In genomic region chrX:11454189-11454882, dm6 we compare ENCODE assay signal across 1 fruit fly cellular context.
TF ChIP-seq lines count a peak whose summit lies in the region.

Evi5 (minus strand) TSS chrX:11454386.
HP5 (plus strand) TSS chrX:11454786.

TF ChIP-seq in whole organism, embryonic, 481 proteins besides CTCF, POLR2A, EP300 and RAD21 (continued from another document and continues in another):
- TF ChIP-seq sob (GFP tag; IDR thresholded peaks at IDR 0.05; lab: Robert Waterston, UW), result peak; percentile 71; the same call in 1 of the 2 replicates
- TF ChIP-seq zen2 (GFP tag; IDR thresholded peaks at IDR 0.05; lab: Robert Waterston, UW; ENCODE audit: partially characterized antibody), result no peak
- TF ChIP-seq Hr3 (GFP tag; optimal IDR thresholded peaks at IDR 0.05; lab: Kevin White, UChicago), result peak; percentile 26
- TF ChIP-seq Mrtf (GFP tag; IDR thresholded peaks at IDR 0.05; lab: Robert Waterston, UW), result peak; percentile 65; the same call in 1 of the 3 replicates
- TF ChIP-seq gro (GFP tag; optimal IDR thresholded peaks at IDR 0.05; lab: Kevin White, UChicago), result peak; percentile 67
- no peak for TF ChIP-seq run (tag; optimal IDR thresholded peaks at IDR 0.05; lab: Kevin White, UChicago)
- TF ChIP-seq Fer3 (tag; optimal IDR thresholded peaks at IDR 0.05; lab: Kevin White, UChicago), result peak; percentile 12
- TF ChIP-seq Hr78 (GFP tag; optimal IDR thresholded peaks at IDR 0.05; lab: Kevin White, UChicago), result no peak
- TF ChIP-seq HLH3B (GFP tag; IDR thresholded peaks at IDR 0.05; lab: Robert Waterston, UW), result peak; percentile 24; the same call in 1 of the 2 replicates
- no peak for TF ChIP-seq CG4820 (GFP tag; optimal IDR thresholded peaks at IDR 0.05; lab: Kevin White, UChicago)
- peak; percentile 49 for TF ChIP-seq zfh2 (GFP tag; optimal IDR thresholded peaks at IDR 0.05; lab: Kevin White, UChicago)
- TF ChIP-seq maf-S (GFP tag; optimal IDR thresholded peaks at IDR 0.05; lab: Kevin White, UChicago), result peak; percentile 32
- TF ChIP-seq ATbp (GFP tag; optimal IDR thresholded peaks at IDR 0.05; lab: Kevin White, UChicago), result no peak
- no peak for TF ChIP-seq seq (GFP tag; IDR thresholded peaks at IDR 0.05; lab: Robert Waterston, UW)
- TF ChIP-seq psq (GFP tag; optimal IDR thresholded peaks at IDR 0.05; lab: Kevin White, UChicago), result no peak
- TF ChIP-seq CG30431 (GFP tag; optimal IDR thresholded peaks at IDR 0.05; lab: Kevin White, UChicago), result no peak
- peak; percentile 49 for TF ChIP-seq CG12391 (tag; optimal IDR thresholded peaks at IDR 0.05; lab: Kevin White, UChicago)
- peak; percentile 7 for TF ChIP-seq CG10654 (GFP tag; optimal IDR thresholded peaks at IDR 0.05; lab: Kevin White, UChicago)
- no peak for TF ChIP-seq Fer2 (tag; optimal IDR thresholded peaks at IDR 0.05; lab: Kevin White, UChicago)
- peak; percentile 31 for TF ChIP-seq pnt (GFP tag; optimal IDR thresholded peaks at IDR 0.05; lab: Kevin White, UChicago)
- TF ChIP-seq CkIIα-i1 (GFP tag; IDR thresholded peaks at IDR 0.05; lab: Robert Waterston, UW), result no peak
- TF ChIP-seq Gug (GFP tag; IDR thresholded peaks at IDR 0.05; lab: Robert Waterston, UW), result peak; percentile 82
- TF ChIP-seq Dek (tag; optimal IDR thresholded peaks at IDR 0.05; lab: Kevin White, UChicago), result peak; percentile 18
- TF ChIP-seq Dref (GFP tag; IDR thresholded peaks at IDR 0.05; lab: Robert Waterston, UW), result peak; percentile 74
- peak; percentile 29 for TF ChIP-seq CG5245 (GFP tag; optimal IDR thresholded peaks at IDR 0.05; lab: Kevin White, UChicago)
- TF ChIP-seq CG31224 (GFP tag; IDR thresholded peaks at IDR 0.05; lab: Robert Waterston, UW), result 0 out of 2 replicates have a peak, but pooled peaks have one; percentile 49
- TF ChIP-seq CG8359 (GFP tag; optimal IDR thresholded peaks at IDR 0.05; lab: Kevin White, UChicago; ENCODE audit: borderline replicate concordance), result no peak
- TF ChIP-seq jing (GFP tag; optimal IDR thresholded peaks at IDR 0.05; lab: Kevin White, UChicago), result no peak
- TF ChIP-seq CG18476 (GFP tag; optimal IDR thresholded peaks at IDR 0.05; lab: Kevin White, UChicago), result peak; percentile 10
- peak; percentile 15 for TF ChIP-seq Fer1 (GFP tag; optimal IDR thresholded peaks at IDR 0.05; lab: Kevin White, UChicago)
- TF ChIP-seq odd (GFP tag; optimal IDR thresholded peaks at IDR 0.05; lab: Kevin White, UChicago), result no peak
- TF ChIP-seq CG7357 (GFP tag; IDR thresholded peaks at IDR 0.05; lab: Robert Waterston, UW), result peak; percentile 26; the same call in 1 of the 3 replicates
- peak; percentile 71 for TF ChIP-seq slou (GFP tag; optimal IDR thresholded peaks at IDR 0.05; lab: Kevin White, UChicago)
- TF ChIP-seq CG17612 (GFP tag; IDR thresholded peaks at IDR 0.05; lab: Robert Waterston, UW), result no peak
- peak; percentile 72 for TF ChIP-seq BEAF-32 (GFP tag; optimal IDR thresholded peaks at IDR 0.05; lab: Kevin White, UChicago)
- no peak for TF ChIP-seq CG10147 (GFP tag; optimal IDR thresholded peaks at IDR 0.05; lab: Kevin White, UChicago)
- TF ChIP-seq vvl (GFP tag; IDR thresholded peaks at IDR 0.05; lab: Robert Waterston, UW), result peak; percentile 29; the same call in 1 of the 2 replicates
- no peak for TF ChIP-seq salm (tag; optimal IDR thresholded peaks at IDR 0.05; lab: Kevin White, UChicago)
- TF ChIP-seq Oli (tag; optimal IDR thresholded peaks at IDR 0.05; lab: Kevin White, UChicago), result peak; percentile 21
- TF ChIP-seq lov (optimal IDR thresholded peaks at IDR 0.05; lab: Kevin White, UChicago), result no peak
- no peak for TF ChIP-seq lov (GFP tag; IDR thresholded peaks at IDR 0.05; lab: Robert Waterston, UW)
- TF ChIP-seq CG3163 (GFP tag; optimal IDR thresholded peaks at IDR 0.05; lab: Kevin White, UChicago), result no peak
- no peak for TF ChIP-seq ac (GFP tag; optimal IDR thresholded peaks at IDR 0.05; lab: Kevin White, UChicago)
- no peak for TF ChIP-seq crp (GFP tag; optimal IDR thresholded peaks at IDR 0.05; lab: Kevin White, UChicago)
- TF ChIP-seq CG6765 (GFP tag; optimal IDR thresholded peaks at IDR 0.05; lab: Kevin White, UChicago), result no peak
- TF ChIP-seq ab (GFP tag; optimal IDR thresholded peaks at IDR 0.05; lab: Kevin White, UChicago), result peak; percentile 24
- no peak for TF ChIP-seq tx (GFP tag; optimal IDR thresholded peaks at IDR 0.05; lab: Kevin White, UChicago)
- no peak for TF ChIP-seq cwo (GFP tag; optimal IDR thresholded peaks at IDR 0.05; lab: Kevin White, UChicago)
- TF ChIP-seq PHDP (tag; optimal IDR thresholded peaks at IDR 0.05; lab: Kevin White, UChicago), result no peak
- TF ChIP-seq Sin3A (optimal IDR thresholded peaks at IDR 0.05; lab: Kevin White, UChicago), result peak; percentile 80
- peak; percentile 37; the same call in 1 of the 2 replicates for TF ChIP-seq NFAT (GFP tag; IDR thresholded peaks at IDR 0.05; lab: Robert Waterston, UW)
- TF ChIP-seq Oaz (GFP tag; IDR thresholded peaks at IDR 0.05; lab: Robert Waterston, UW), result peak; percentile 21; the same call in 1 of the 2 replicates
- TF ChIP-seq az2 (GFP tag; optimal IDR thresholded peaks at IDR 0.05; lab: Kevin White, UChicago), result no peak
- no peak for TF ChIP-seq dimm (GFP tag; IDR thresholded peaks at IDR 0.05; lab: Robert Waterston, UW)
- TF ChIP-seq sug (tag; optimal IDR thresholded peaks at IDR 0.05; lab: Kevin White, UChicago), result peak; percentile 58
- peak; percentile 49 for TF ChIP-seq CG3847 (GFP tag; IDR thresholded peaks at IDR 0.05; lab: Robert Waterston, UW)
- TF ChIP-seq CG7271 (tag; optimal IDR thresholded peaks at IDR 0.05; lab: Kevin White, UChicago), result no peak
- peak; percentile 38 for TF ChIP-seq CG4424 (GFP tag; optimal IDR thresholded peaks at IDR 0.05; lab: Kevin White, UChicago)
- peak; percentile 40 for TF ChIP-seq Lhr (GFP tag; optimal IDR thresholded peaks at IDR 0.05; lab: Kevin White, UChicago)
- TF ChIP-seq CG14014 (GFP tag; IDR thresholded peaks at IDR 0.05; lab: Robert Waterston, UW), result peak; percentile 63; the same call in 1 of the 2 replicates
- peak; percentile 59 for TF ChIP-seq CG15601 (tag; optimal IDR thresholded peaks at IDR 0.05; lab: Kevin White, UChicago)
- peak; percentile 72 for TF ChIP-seq Hmr (GFP tag; optimal IDR thresholded peaks at IDR 0.05; lab: Kevin White, UChicago)
- no peak for TF ChIP-seq Lpt (GFP tag; optimal IDR thresholded peaks at IDR 0.05; lab: Kevin White, UChicago)
- peak in 1 of 3 experiments; percentile 27 for TF ChIP-seq lola (GFP tag; optimal IDR thresholded peaks at IDR 0.05; lab: Kevin White, UChicago)
- TF ChIP-seq ERR (GFP tag; optimal IDR thresholded peaks at IDR 0.05; lab: Kevin White, UChicago), result no peak
- TF ChIP-seq CG13775 (GFP tag; optimal IDR thresholded peaks at IDR 0.05; lab: Kevin White, UChicago), result peak; percentile 25
- no peak for TF ChIP-seq BtbVII (GFP tag; optimal IDR thresholded peaks at IDR 0.05; lab: Kevin White, UChicago)
- TF ChIP-seq CG11398 (GFP tag; optimal IDR thresholded peaks at IDR 0.05; lab: Kevin White, UChicago), result no peak
- no peak for TF ChIP-seq org-1 (GFP tag; optimal IDR thresholded peaks at IDR 0.05; lab: Kevin White, UChicago)
- TF ChIP-seq CG14860 (GFP tag; IDR thresholded peaks at IDR 0.05; lab: Robert Waterston, UW; ENCODE audit: partially characterized antibody), result no peak
- no peak for TF ChIP-seq ato (GFP tag; IDR thresholded peaks at IDR 0.05; lab: Robert Waterston, UW; ENCODE audit: partially characterized antibody)
- peak; percentile 58 for TF ChIP-seq CG1602 (GFP tag; optimal IDR thresholded peaks at IDR 0.05; lab: Kevin White, UChicago)
- no peak for TF ChIP-seq CG13123 (GFP tag; optimal IDR thresholded peaks at IDR 0.05; lab: Kevin White, UChicago)
- TF ChIP-seq pho (GFP tag; optimal IDR thresholded peaks at IDR 0.05; lab: Kevin White, UChicago), result peak; percentile 45
- TF ChIP-seq Camta (GFP tag; optimal IDR thresholded peaks at IDR 0.05; lab: Kevin White, UChicago), result peak; percentile 46
- TF ChIP-seq eyg (GFP tag; optimal IDR thresholded peaks at IDR 0.05; lab: Kevin White, UChicago), result peak; percentile 6
- TF ChIP-seq pita (GFP tag; optimal IDR thresholded peaks at IDR 0.05; lab: Kevin White, UChicago), result peak; percentile 39
- TF ChIP-seq CG15073 (GFP tag; optimal IDR thresholded peaks at IDR 0.05; lab: Kevin White, UChicago), result no peak
- TF ChIP-seq dysf (GFP tag; IDR thresholded peaks at IDR 0.05; lab: Robert Waterston, UW), result peak; percentile 65; the same call in 2 of the 3 replicates
- no peak for TF ChIP-seq croc (GFP tag; conservative IDR thresholded peaks at IDR 0.05; lab: Robert Waterston, UW)
- TF ChIP-seq tgo (GFP tag; IDR thresholded peaks at IDR 0.05; lab: Robert Waterston, UW), result peak; percentile 64
- peak; percentile 5 for TF ChIP-seq Side (GFP tag; optimal IDR thresholded peaks at IDR 0.05; lab: Kevin White, UChicago)
- TF ChIP-seq repo (GFP tag; optimal IDR thresholded peaks at IDR 0.05; lab: Kevin White, UChicago), result no peak
- TF ChIP-seq CG10274 (GFP tag; optimal IDR thresholded peaks at IDR 0.05; lab: Kevin White, UChicago), result no peak
- TF ChIP-seq CG1603 (tag; optimal IDR thresholded peaks at IDR 0.05; lab: Kevin White, UChicago), result peak; percentile 60
- peak; percentile 37 for TF ChIP-seq HmgZ (tag; optimal IDR thresholded peaks at IDR 0.05; lab: Kevin White, UChicago)
- peak in 1 of 2 experiments; percentile 7 for TF ChIP-seq bsh (GFP tag; optimal IDR thresholded peaks at IDR 0.05; lab: Kevin White, UChicago)
- TF ChIP-seq sens (GFP tag; lab: Kevin White, UChicago), result peak; percentile 87
- peak; percentile 20 for TF ChIP-seq trem (tag; optimal IDR thresholded peaks at IDR 0.05; lab: Kevin White, UChicago)
- TF ChIP-seq Adf1 (GFP tag; IDR thresholded peaks at IDR 0.05; lab: Robert Waterston, UW), result no peak; the same call in 1 of the 2 replicates
- TF ChIP-seq tll (GFP tag; optimal IDR thresholded peaks at IDR 0.05; lab: Kevin White, UChicago), result peak in 1 of 2 experiments; percentile 54
- no peak for TF ChIP-seq CG2129 (GFP tag; IDR thresholded peaks at IDR 0.05; lab: Robert Waterston, UW; ENCODE audit: partially characterized antibody)
- TF ChIP-seq CG32767 (GFP tag; IDR thresholded peaks at IDR 0.05; lab: Robert Waterston, UW), result no peak
- TF ChIP-seq CG17829 (tag; optimal IDR thresholded peaks at IDR 0.05; lab: Kevin White, UChicago), result peak; percentile 57
- peak; percentile 28 for TF ChIP-seq Meics (GFP tag; optimal IDR thresholded peaks at IDR 0.05; lab: Kevin White, UChicago)
- 0 out of 2 replicates have a peak, but pooled peaks have one; percentile 46 for TF ChIP-seq CG42726 (GFP tag; IDR thresholded peaks at IDR 0.05; lab: Robert Waterston, UW; ENCODE audit: partially characterized antibody)
- peak; percentile 43 for TF ChIP-seq CG17186 (GFP tag; optimal IDR thresholded peaks at IDR 0.05; lab: Kevin White, UChicago)
- TF ChIP-seq Blimp-1 (GFP tag; optimal IDR thresholded peaks at IDR 0.05; lab: Kevin White, UChicago), result no peak
- TF ChIP-seq CG30020 (tag; optimal IDR thresholded peaks at IDR 0.05; lab: Kevin White, UChicago), result peak; percentile 60
- no peak for TF ChIP-seq CG6813 (GFP tag; optimal IDR thresholded peaks at IDR 0.05; lab: Kevin White, UChicago)
- TF ChIP-seq CG9727 (GFP tag; optimal IDR thresholded peaks at IDR 0.05; lab: Kevin White, UChicago), result peak; percentile 49
- TF ChIP-seq CG18619 (GFP tag; optimal IDR thresholded peaks at IDR 0.05; lab: Kevin White, UChicago), result peak; percentile 37
- TF ChIP-seq shn (GFP tag; optimal IDR thresholded peaks at IDR 0.05; lab: Kevin White, UChicago), result peak; percentile 57
- peak; percentile 77 for TF ChIP-seq CG9215 (GFP tag; IDR thresholded peaks at IDR 0.05; lab: Robert Waterston, UW)
- TF ChIP-seq lbe (GFP tag; optimal IDR thresholded peaks at IDR 0.05; lab: Kevin White, UChicago), result peak; percentile 35
- TF ChIP-seq knrl (GFP tag; IDR thresholded peaks at IDR 0.05; lab: Robert Waterston, UW; ENCODE audit: partially characterized antibody), result peak; percentile 59
- peak; percentile 61 for TF ChIP-seq CG4707 (GFP tag; optimal IDR thresholded peaks at IDR 0.05; lab: Kevin White, UChicago)
- TF ChIP-seq insv (GFP tag; optimal IDR thresholded peaks at IDR 0.05; lab: Kevin White, UChicago), result no peak
- no peak for TF ChIP-seq pfk (GFP tag; optimal IDR thresholded peaks at IDR 0.05; lab: Kevin White, UChicago)
- TF ChIP-seq Hsf (GFP tag; optimal IDR thresholded peaks at IDR 0.05; lab: Kevin White, UChicago), result peak; percentile 55
- TF ChIP-seq CG12744 (GFP tag; optimal IDR thresholded peaks at IDR 0.05; lab: Kevin White, UChicago), result no peak
- TF ChIP-seq Ssrp (tag; optimal IDR thresholded peaks at IDR 0.05; lab: Kevin White, UChicago), result peak; percentile 2
- TF ChIP-seq CG5180 (GFP tag; optimal IDR thresholded peaks at IDR 0.05; lab: Kevin White, UChicago), result no peak
- TF ChIP-seq CG7928 (GFP tag; optimal IDR thresholded peaks at IDR 0.05; lab: Kevin White, UChicago), result peak; percentile 21
- no peak for TF ChIP-seq CG4617 (GFP tag; optimal IDR thresholded peaks at IDR 0.05; lab: Kevin White, UChicago; ENCODE audit: borderline replicate concordance)
- TF ChIP-seq sens-2 (GFP tag; IDR thresholded peaks at IDR 0.05; lab: Robert Waterston, UW), result no peak
- TF ChIP-seq Antp (GFP tag; optimal IDR thresholded peaks at IDR 0.05; lab: Kevin White, UChicago), result peak; percentile 61
- peak; percentile 33 for TF ChIP-seq CG10267 (tag; optimal IDR thresholded peaks at IDR 0.05; lab: Kevin White, UChicago)
- no peak for TF ChIP-seq h (optimal IDR thresholded peaks at IDR 0.05; lab: Kevin White, UChicago)
- peak; percentile 87 for TF ChIP-seq CG9797 (GFP tag; optimal IDR thresholded peaks at IDR 0.05; lab: Kevin White, UChicago)
- TF ChIP-seq CG16779 (GFP tag; IDR thresholded peaks at IDR 0.05; lab: Robert Waterston, UW), result no peak
- no peak for TF ChIP-seq twi (tag; optimal IDR thresholded peaks at IDR 0.05; lab: Kevin White, UChicago)
- TF ChIP-seq toy (GFP tag; IDR thresholded peaks at IDR 0.05; lab: Robert Waterston, UW), result no peak; the same call in 1 of the 2 replicates
- TF ChIP-seq CG16815 (GFP tag; optimal IDR thresholded peaks at IDR 0.05; lab: Kevin White, UChicago), result no peak
- no peak; the same call in 2 of the 3 replicates for TF ChIP-seq Dbx (GFP tag; IDR thresholded peaks at IDR 0.05; lab: Robert Waterston, UW)
- TF ChIP-seq CG10431 (GFP tag; optimal IDR thresholded peaks at IDR 0.05; lab: Kevin White, UChicago), result no peak
- no peak for TF ChIP-seq CG4360 (GFP tag; IDR thresholded peaks at IDR 0.05; lab: Robert Waterston, UW)
- TF ChIP-seq gsb-n (tag; optimal IDR thresholded peaks at IDR 0.05; lab: Kevin White, UChicago), result no peak
- TF ChIP-seq jumu (GFP tag; optimal IDR thresholded peaks at IDR 0.05; lab: Kevin White, UChicago), result peak; percentile 49
- peak; percentile 64; the same call in 1 of the 2 replicates for TF ChIP-seq CG6272 (GFP tag; IDR thresholded peaks at IDR 0.05; lab: Robert Waterston, UW)
- no peak for TF ChIP-seq nau (GFP tag; optimal IDR thresholded peaks at IDR 0.05; lab: Kevin White, UChicago)
- no peak for TF ChIP-seq stc (GFP tag; IDR thresholded peaks at IDR 0.05; lab: Robert Waterston, UW)
